Worm (Caenorhabditis elegans): ENCODE measurements around the gene C09E7.11.

- TF ChIP-seq F13C5.2 (tag; optimal IDR thresholded peaks at IDR 0.05) (no peak), ceh-13 (GFP tag; optimal IDR thresholded peaks at IDR 0.05) (no peak), ets-7 (tag; optimal IDR thresholded peaks at IDR 0.05) (no peak), flt-1 (GFP tag; IDR thresholded peaks at IDR 0.05) (no peak), hmbx-1 (tag; optimal IDR thresholded peaks at IDR 0.05) (no peak), sea-1 (GFP tag; conservative IDR thresholded peaks at IDR 0.05) (no peak), tbx-37 (GFP tag; conservative IDR thresholded peaks at IDR 0.05) (no peak)
Observed at ce11 chrIII:6578505-6578904, 47.3 kb downstream of the C09E7.11 start, which contains the start of gene F27B3.6.
